Worm (Caenorhabditis elegans): Measurements from ENCODE around the gene scl-11.

- TF ChIP-seq W03F9.2 (tag; optimal IDR thresholded peaks at IDR 0.05) (no peak), dao-5 (tag; optimal IDR thresholded peaks at IDR 0.05) (no peak)
Observed at ce11 chrIV:13038888-13039287, 12.3 kb upstream of the scl-11 start, which contains the start of gene F49E11.2.

Data from whole organism, L4/young adult.